Worm (Caenorhabditis elegans): ENCODE results near the gene ZK1320.11.

ce11 chrII:9653679-9654078 is 13.7 kb upstream of the ZK1320.11 start, which contains the start of gene ZK1307.2:
- no peak for TF ChIP-seq flt-1 (GFP tag; IDR thresholded peaks at IDR 0.05)
- TF ChIP-seq ets-7 (tag; optimal IDR thresholded peaks at IDR 0.05): no peak
- no peak for TF ChIP-seq ceh-36 (tag; optimal IDR thresholded peaks at IDR 0.05)
- TF ChIP-seq ama-1 (optimal IDR thresholded peaks at IDR 0.05): no peak
- no peak for TF ChIP-seq sea-1 (GFP tag; conservative IDR thresholded peaks at IDR 0.05)
- no peak for TF ChIP-seq pes-1 (GFP tag; IDR thresholded peaks at IDR 0.05)
- no peak for TF ChIP-seq hnd-1 (tag; optimal IDR thresholded peaks at IDR 0.05)
- no peak for TF ChIP-seq F13C5.2 (tag; optimal IDR thresholded peaks at IDR 0.05)
- TF ChIP-seq scrt-1 (GFP tag; IDR thresholded peaks at IDR 0.05): no peak
- no peak for TF ChIP-seq ceh-13 (GFP tag; optimal IDR thresholded peaks at IDR 0.05)
